Worm (Caenorhabditis elegans) whole organism, L1 larva: ENCODE data around the gene sysm-1.

Source experiments
- C04F5.9 ChIP-seq: sonication (generic microtip); optimal IDR thresholded peaks from 2 replicates; lab custom pipeline; 2016; ENCODE audit warnings: missing genetic modification characterization, missing compliant biosample characterization
- C16A3.4 ChIP-seq: fragments of 150-350 bp; optimal IDR thresholded peaks from 2 replicates; lab custom pipeline; 2014; ENCODE audit warnings: missing biosample characterization, missing genetic modification characterization
- F16B12.6 ChIP-seq: fragments of 150-350 bp; optimal IDR thresholded peaks from 2 replicates; lab custom pipeline; 2014; ENCODE audit warnings: missing biosample characterization, missing genetic modification characterization
- blmp-1 ChIP-seq: fragments of 150-350 bp; optimal IDR thresholded peaks from 2 replicates; lab custom pipeline; 2014; ENCODE audit warnings: missing biosample characterization, missing genetic modification characterization
- ceh-63 ChIP-seq: fragments of 200-800 bp; sonication (Bioruptor generic); optimal IDR thresholded peaks from 2 replicates; lab custom pipeline; 2018; ENCODE audit warnings: mild to moderate bottlenecking, missing genetic modification characterization, missing compliant biosample characterization
- ceh-90 ChIP-seq: sonication (generic microtip); optimal IDR thresholded peaks from 2 replicates; lab custom pipeline; 2016; ENCODE audit warnings: missing genetic modification characterization, missing compliant biosample characterization
- ces-1 ChIP-seq: fragments of 150-350 bp; optimal IDR thresholded peaks from 2 replicates; lab custom pipeline; 2014; ENCODE audit warnings: missing biosample characterization, missing genetic modification reagents, missing genetic modification characterization
- dsc-1 ChIP-seq: sonication (generic microtip); optimal IDR thresholded peaks from 2 replicates; lab custom pipeline; 2016; ENCODE audit warnings: mild to moderate bottlenecking, missing genetic modification characterization, missing compliant biosample characterization
- egl-13 ChIP-seq: sonication (generic microtip); optimal IDR thresholded peaks from 2 replicates; lab custom pipeline; 2016; ENCODE audit warnings: missing genotype, missing genetic modification reagents, missing genetic modification characterization, missing compliant biosample characterization
- elt-2 ChIP-seq: sonication (generic microtip); optimal IDR thresholded peaks from 2 replicates; lab custom pipeline; 2016; ENCODE audit warnings: missing genetic modification characterization, mild to moderate bottlenecking, inconsistent platforms, missing compliant biosample characterization, missing genetic modification reagents
- elt-3 ChIP-seq, 6 experiments: fragments of 150-350 bp in 1 of 6; sonication (generic microtip); optimal IDR thresholded peaks; 2 replicates each; lab custom pipeline; 2017 to 2018; ENCODE audit warnings: missing biosample characterization in 6 of 6, missing genetic modification characterization in 6 of 6, inconsistent platforms in 1 of 6
- fkh-4 ChIP-seq: sonication (generic microtip); optimal IDR thresholded peaks from 2 replicates; lab custom pipeline; 2016; ENCODE audit warnings: missing compliant biosample characterization, missing genetic modification characterization, borderline replicate concordance
- fkh-8 ChIP-seq: sonication (generic microtip); optimal IDR thresholded peaks from 2 replicates; lab custom pipeline; 2016; ENCODE audit warnings: mild to moderate bottlenecking, missing genetic modification characterization, missing compliant biosample characterization
- hlh-17 ChIP-seq: fragments of 200-800 bp; sonication (Bioruptor generic); optimal IDR thresholded peaks from 2 replicates; lab custom pipeline; 2018; ENCODE audit warnings: missing genetic modification characterization, mild to moderate bottlenecking, missing compliant biosample characterization, moderate library complexity, borderline replicate concordance
- hlh-4 ChIP-seq: sonication (generic microtip); optimal IDR thresholded peaks from 2 replicates; lab custom pipeline; 2016; ENCODE audit warnings: mild to moderate bottlenecking, missing genetic modification characterization, missing compliant biosample characterization
- hpl-2 ChIP-seq: fragments of 150-350 bp; optimal IDR thresholded peaks from 2 replicates; lab custom pipeline; 2014; ENCODE audit warnings: missing biosample characterization, missing genetic modification reagents, missing genetic modification characterization
- isw-1 ChIP-seq: fragments of 200-800 bp; sonication (Bioruptor generic); IDR thresholded peaks from 2 replicates; pipeline ENCODE4 v1.3.6; 2022; ENCODE audit warnings: missing genetic modification characterization, missing compliant biosample characterization
- lin-13 ChIP-seq: fragments of 150-350 bp; optimal IDR thresholded peaks from 2 replicates; lab custom pipeline; 2014; ENCODE audit warnings: missing biosample characterization, missing genetic modification reagents, missing genetic modification characterization
- lin-39 ChIP-seq: fragments of 150-350 bp; optimal IDR thresholded peaks from 2 replicates; lab custom pipeline; 2014; ENCODE audit warnings: missing biosample characterization, missing genetic modification reagents, missing genetic modification characterization
- lsy-2 ChIP-seq, 2 experiments: fragments of 150-350 bp; optimal IDR thresholded peaks; 2 replicates each; lab custom pipeline; 2014; ENCODE audit warnings: missing biosample characterization in 2 of 2, missing genetic modification characterization in 2 of 2
- mep-1 ChIP-seq: fragments of 150-350 bp; optimal IDR thresholded peaks from 2 replicates; lab custom pipeline; 2014; ENCODE audit warnings: missing biosample characterization, missing genetic modification characterization
- nhr-11 ChIP-seq: fragments of 150-350 bp; optimal IDR thresholded peaks from 2 replicates; lab custom pipeline; 2014; ENCODE audit warnings: missing biosample characterization, missing genetic modification characterization
- nhr-12 ChIP-seq: sonication (generic microtip); optimal IDR thresholded peaks from 2 replicates; lab custom pipeline; 2017; ENCODE audit warnings: missing biosample characterization, missing genetic modification characterization
- nhr-19 ChIP-seq: fragments of 200-800 bp; sonication (Bioruptor generic); conservative IDR thresholded peaks from 2 replicates; pipeline ENCODE4 v1.3.6; 2022; ENCODE audit warnings: missing genetic modification characterization, missing compliant biosample characterization
- nhr-237 ChIP-seq: fragments of 150-350 bp; optimal IDR thresholded peaks from 2 replicates; lab custom pipeline; 2014; ENCODE audit warnings: missing biosample characterization, missing genetic modification characterization
- nhr-28 ChIP-seq: fragments of 150-350 bp; optimal IDR thresholded peaks from 2 replicates; lab custom pipeline; 2014; ENCODE audit warnings: missing biosample characterization, missing genetic modification characterization
- nhr-47 ChIP-seq: sonication (generic microtip); optimal IDR thresholded peaks from 2 replicates; lab custom pipeline; 2016; ENCODE audit warnings: mild to moderate bottlenecking, missing genetic modification characterization, moderate library complexity, missing compliant biosample characterization
- nhr-71 ChIP-seq: sonication (generic microtip); optimal IDR thresholded peaks from 2 replicates; lab custom pipeline; 2016; ENCODE audit warnings: mild to moderate bottlenecking, missing genetic modification characterization, moderate library complexity, missing compliant biosample characterization
- nhr-76 ChIP-seq: sonication (generic microtip); optimal IDR thresholded peaks from 2 replicates; lab custom pipeline; 2017; ENCODE audit warnings: missing biosample characterization, missing genetic modification characterization
- nhr-77 ChIP-seq: fragments of 150-350 bp; optimal IDR thresholded peaks from 2 replicates; lab custom pipeline; 2014; ENCODE audit warnings: missing biosample characterization, missing genetic modification characterization
- nhr-84 ChIP-seq: sonication (generic microtip); optimal IDR thresholded peaks from 2 replicates; lab custom pipeline; 2017; ENCODE audit warnings: missing biosample characterization, missing genetic modification characterization
- nhr-85 ChIP-seq: sonication (generic microtip); peaks from one replicate; lab custom pipeline; 2016; ENCODE audit warnings: missing genetic modification characterization, inconsistent platforms, missing compliant biosample characterization
- pag-3 ChIP-seq: sonication (generic microtip); optimal IDR thresholded peaks from 2 replicates; lab custom pipeline; 2017; ENCODE audit warnings: missing genetic modification characterization, mild to moderate bottlenecking, missing compliant biosample characterization, antibody characterized with exemption, borderline replicate concordance; ENCODE audit not compliant: insufficient read depth
- pax-3 ChIP-seq: fragments of 200-800 bp; sonication (Bioruptor generic); optimal IDR thresholded peaks from 2 replicates; lab custom pipeline; 2018; ENCODE audit warnings: mild to moderate bottlenecking, missing genetic modification characterization, moderate library complexity, missing compliant biosample characterization
- pqm-1 ChIP-seq: sonication (generic microtip); optimal IDR thresholded peaks from 3 replicates; lab custom pipeline; 2017; ENCODE audit warnings: missing biosample characterization, missing genetic modification characterization
- rnt-1 ChIP-seq: sonication (generic microtip); optimal IDR thresholded peaks from 2 replicates; lab custom pipeline; 2016; ENCODE audit warnings: mild to moderate bottlenecking, missing genetic modification characterization, moderate library complexity, missing compliant biosample characterization
- sox-4 ChIP-seq: sonication (generic microtip); optimal IDR thresholded peaks from 2 replicates; lab custom pipeline; 2016; ENCODE audit warnings: missing genetic modification characterization, missing compliant biosample characterization
- sup-37 ChIP-seq: fragments of 200-800 bp; sonication (Bioruptor generic); optimal IDR thresholded peaks from 2 replicates; lab custom pipeline; 2018; ENCODE audit warnings: mild to moderate bottlenecking, missing genetic modification characterization, missing compliant biosample characterization
- swsn-7 ChIP-seq: sonication (generic microtip); optimal IDR thresholded peaks from 2 replicates; lab custom pipeline; 2016; ENCODE audit warnings: missing genetic modification characterization, missing compliant biosample characterization
- tbx-2 ChIP-seq: sonication (generic microtip); optimal IDR thresholded peaks from 2 replicates; lab custom pipeline; 2016; ENCODE audit warnings: missing genetic modification characterization, missing compliant biosample characterization
- tlp-1 ChIP-seq: fragments of 150-350 bp; optimal IDR thresholded peaks from 2 replicates; lab custom pipeline; 2014; ENCODE audit warnings: missing biosample characterization, missing genetic modification characterization
- unc-130 ChIP-seq: fragments of 150-350 bp; optimal IDR thresholded peaks from 2 replicates; lab custom pipeline; 2017; ENCODE audit warnings: missing biosample characterization, missing genetic modification characterization, inconsistent platforms
- unc-30 ChIP-seq: sonication (generic microtip); optimal IDR thresholded peaks from 2 replicates; lab custom pipeline; 2017; ENCODE audit warnings: missing biosample characterization, missing genetic modification characterization
- unc-86 ChIP-seq: sonication (generic microtip); optimal IDR thresholded peaks from 2 replicates; lab custom pipeline; 2016; ENCODE audit warnings: missing genetic modification characterization, missing compliant biosample characterization
- vab-15 ChIP-seq: sonication (generic microtip); optimal IDR thresholded peaks from 2 replicates; lab custom pipeline; 2017; ENCODE audit warnings: missing genotype, mild to moderate bottlenecking, missing genetic modification characterization, missing compliant biosample characterization
- ztf-11 ChIP-seq, 2 experiments: sonication (generic microtip); optimal IDR thresholded peaks; 2 replicates each; lab custom pipeline; 2016 to 2017; ENCODE audit warnings: missing genetic modification characterization in 2 of 2, missing biosample characterization in 1 of 2, missing compliant biosample characterization in 1 of 2
- ztf-4 ChIP-seq: fragments of 150-350 bp; optimal IDR thresholded peaks from 2 replicates; lab custom pipeline; 2014; ENCODE audit warnings: missing biosample characterization, missing genetic modification characterization

sysm-1 gene

DNA sequence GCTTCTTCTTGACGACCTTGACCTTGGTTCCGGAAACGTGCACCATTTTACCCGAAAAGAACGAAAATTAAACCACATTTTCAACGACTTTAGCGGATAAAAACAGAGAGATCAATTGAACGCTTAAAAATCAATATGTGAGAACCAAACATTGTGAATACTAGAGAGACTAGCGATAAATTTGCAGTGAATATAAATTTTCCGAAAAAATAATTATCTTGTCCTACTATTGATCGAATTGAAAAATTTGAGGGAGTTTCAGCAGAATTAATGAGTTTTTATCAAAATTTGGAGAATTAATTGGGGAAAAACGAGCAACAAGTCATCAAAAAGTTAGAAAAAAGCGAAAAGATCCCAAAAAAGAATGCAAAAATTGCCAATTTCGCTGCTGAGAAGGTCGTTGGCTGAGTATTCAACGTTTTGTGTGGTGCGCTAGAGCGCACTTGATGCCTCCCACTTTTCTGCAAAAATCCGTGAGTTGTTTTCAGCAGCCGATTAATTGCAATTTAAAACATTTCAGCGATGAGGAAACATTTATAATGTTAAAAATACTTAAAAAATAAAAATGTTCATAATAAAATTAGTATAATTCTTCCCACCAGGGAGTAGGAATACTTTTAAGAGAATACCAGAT is 25.8 kb downstream of the sysm-1 start, which contains the start of gene rpl-32 (continued):
- TF ChIP-seq unc-30 (no peak), hlh-17 (no peak), pqm-1 (tag; lab: Kevin White, UChicago) (no peak), egl-13 (no peak), nhr-19 (peak; percentile 65), elt-3 (tag; optimal IDR thresholded peaks at IDR 0.05; lab: Kevin White, UChicago) (peak in 3 of 6 experiments; percentile 0 to 89 (median 55)), swsn-7 (tag; lab: Kevin White, UChicago) (peak; percentile 67), unc-130 (tag; lab: Kevin White, UChicago) (peak; percentile 61), nhr-77 (tag; lab: Kevin White, UChicago) (peak; percentile 69), ceh-90 (tag; lab: Kevin White, UChicago) (no peak), dsc-1 (tag; lab: Kevin White, UChicago) (peak; percentile 45), nhr-12 (tag; lab: Kevin White, UChicago) (no peak), sox-4 (no peak), C04F5.9 (tag; lab: Kevin White, UChicago) (no peak), ztf-4 (tag; lab: Kevin White, UChicago) (peak; percentile 8), pax-3 (tag; lab: Kevin White, UChicago) (no peak), nhr-76 (tag; lab: Kevin White, UChicago) (no peak), tbx-2 (peak; percentile 72)
- TF ChIP-seq, all 84 proteins: peak for 46

- no peak for TF ChIP-seq isw-1 (GFP tag; lab: Robert Waterston, UW)
- no peak for TF ChIP-seq blmp-1 (tag; lab: Kevin White, UChicago)
- TF ChIP-seq fkh-8 (tag; lab: Kevin White, UChicago) = no peak
- no peak for TF ChIP-seq swsn-7 (tag; lab: Kevin White, UChicago)
- no peak for TF ChIP-seq pqm-1 (tag; lab: Kevin White, UChicago)
- TF ChIP-seq nhr-28 = no peak
- TF ChIP-seq lsy-2 (tag; optimal IDR thresholded peaks at IDR 0.05; lab: Kevin White, UChicago) = peak in 1 of 2 experiments; percentile 43
These were observed 26.7 kb downstream of the sysm-1 start for ce11 chrII:9056215-9056819.

DNA sequence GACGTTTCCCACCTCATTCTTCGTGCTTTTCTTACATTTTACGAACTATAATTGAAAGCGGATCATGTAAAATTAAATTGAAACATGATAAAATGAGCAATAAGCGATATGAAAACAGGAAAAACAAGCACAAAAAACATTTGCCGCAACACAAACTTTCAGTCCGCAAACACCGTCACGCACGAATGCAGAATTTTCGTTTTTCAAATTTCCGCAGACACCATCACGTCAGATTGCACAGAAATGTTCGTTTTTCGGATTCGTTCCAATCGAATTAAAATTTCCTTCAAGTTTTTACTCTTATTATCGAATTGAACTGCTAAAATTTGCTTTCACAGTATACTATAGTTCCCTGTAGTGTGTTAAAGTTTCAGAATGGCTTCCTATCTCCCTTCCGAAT is 28.4 kb downstream of the sysm-1 start, which contains the start of gene chmp-7:
chmp-7 (plus strand) TSS at position 369 of the 400 bp plus-strand sequence.
- TF ChIP-seq lsy-2 (tag; optimal IDR thresholded peaks at IDR 0.05; lab: Kevin White, UChicago) = peak; percentile 90 to 93
- peak; percentile 70 for TF ChIP-seq ztf-4 (tag; lab: Kevin White, UChicago)
- TF ChIP-seq ztf-11 (tag; optimal IDR thresholded peaks at IDR 0.05; lab: Kevin White, UChicago) = peak in 1 of 2 experiments; percentile 58
- TF ChIP-seq F16B12.6 (tag; lab: Kevin White, UChicago) = peak; percentile 100
- TF ChIP-seq nhr-19 = peak; percentile 80
- peak; percentile 57 for TF ChIP-seq ces-1 (GFP tag; lab: Kevin White, UChicago)
- TF ChIP-seq rnt-1 (tag; lab: Kevin White, UChicago) = peak; percentile 92
- TF ChIP-seq C16A3.4 = peak; percentile 96
- no peak for TF ChIP-seq ceh-63 (GFP tag; lab: Kevin White, UChicago)
- TF ChIP-seq nhr-47 (tag; lab: Kevin White, UChicago) = peak; percentile 88
- TF ChIP-seq dsc-1 (tag; lab: Kevin White, UChicago) = peak; percentile 71
- no peak for TF ChIP-seq fkh-4 (tag; lab: Kevin White, UChicago)
- TF ChIP-seq nhr-11 (tag; lab: Kevin White, UChicago) = no peak
- TF ChIP-seq hpl-2 (GFP tag; lab: Kevin White, UChicago) = peak; percentile 40
- TF ChIP-seq nhr-85 = peak; percentile 92
- TF ChIP-seq hlh-4 (tag; lab: Kevin White, UChicago) = no peak
- no peak for TF ChIP-seq nhr-84 (tag; lab: Kevin White, UChicago)
- peak; percentile 61 for TF ChIP-seq lin-39 (tag; lab: Kevin White, UChicago)
- TF ChIP-seq vab-15 = no peak
- peak; percentile 79 for TF ChIP-seq lin-13 (GFP tag; lab: Kevin White, UChicago)
- TF ChIP-seq nhr-71 = peak; percentile 91
- TF ChIP-seq swsn-7 (tag; lab: Kevin White, UChicago) = peak; percentile 87
- peak; percentile 82 for TF ChIP-seq unc-86
- peak; percentile 74 for TF ChIP-seq pag-3
- TF ChIP-seq elt-3 (tag; optimal IDR thresholded peaks at IDR 0.05; lab: Kevin White, UChicago) = peak in 3 of 6 experiments; percentile 57 to 85 (median 80)
- TF ChIP-seq tlp-1 (tag; lab: Kevin White, UChicago) = no peak
- no peak for TF ChIP-seq elt-2 (tag; lab: Kevin White, UChicago)
- peak; percentile 88 for TF ChIP-seq blmp-1 (tag; lab: Kevin White, UChicago)
- TF ChIP-seq sup-37 (GFP tag; lab: Kevin White, UChicago) = peak; percentile 56
- peak; percentile 99 for TF ChIP-seq mep-1
- peak; percentile 31 for TF ChIP-seq sox-4
- TF ChIP-seq nhr-237 (tag; lab: Kevin White, UChicago) = peak; percentile 30
